Worm (Caenorhabditis elegans) whole organism, L3 larva: ENCODE data around the gene H11E01.2.

Experiments used
- ZK546.5 ChIP-seq: sonication (generic microtip); optimal IDR thresholded peaks from 2 replicates; lab custom pipeline; 2017; ENCODE audit warnings: missing biosample characterization, missing genetic modification characterization
- aly-2 ChIP-seq: fragments of 150-350 bp; optimal IDR thresholded peaks from 2 replicates; lab custom pipeline; 2014; ENCODE audit warnings: missing biosample characterization, missing genetic modification characterization
- ceh-16 ChIP-seq: sonication (generic microtip); optimal IDR thresholded peaks from 2 replicates; lab custom pipeline; 2017; ENCODE audit warnings: missing biosample characterization, missing genetic modification characterization
- ceh-9 ChIP-seq: sonication (generic microtip); optimal IDR thresholded peaks from 2 replicates; lab custom pipeline; 2018; ENCODE audit warnings: missing biosample characterization, missing genetic modification characterization
- daf-12 ChIP-seq: fragments of 150-350 bp; optimal IDR thresholded peaks from 2 replicates; lab custom pipeline; 2014; ENCODE audit warnings: missing biosample characterization, missing genetic modification reagents, missing genetic modification characterization
- egl-27 ChIP-seq: sonication (generic microtip); optimal IDR thresholded peaks from 4 replicates; lab custom pipeline; 2017; ENCODE audit warnings: missing biosample characterization, missing genetic modification reagents, missing genetic modification characterization
- egl-5 ChIP-seq: fragments of 150-350 bp; optimal IDR thresholded peaks from 2 replicates; lab custom pipeline; 2017; ENCODE audit warnings: missing biosample characterization, missing genetic modification reagents, missing genetic modification characterization, inconsistent platforms
- elt-1 ChIP-seq: fragments of 150-350 bp; optimal IDR thresholded peaks from 2 replicates; lab custom pipeline; 2014; ENCODE audit warnings: missing biosample characterization, missing genetic modification characterization
- elt-2 ChIP-seq: sonication (generic microtip); optimal IDR thresholded peaks from 2 replicates; lab custom pipeline; 2016; ENCODE audit warnings: missing genetic modification reagents, mild to moderate bottlenecking, missing genetic modification characterization, missing compliant biosample characterization
- eor-1 ChIP-seq, 2 experiments: fragments of 150-350 bp; optimal IDR thresholded peaks; 2 replicates each; lab custom pipeline; 2014 to 2018; ENCODE audit warnings: missing biosample characterization in 2 of 2, missing genetic modification characterization in 2 of 2
- fkh-2 ChIP-seq: fragments of 150-350 bp; optimal IDR thresholded peaks from 2 replicates; lab custom pipeline; 2014; ENCODE audit warnings: missing biosample characterization, missing genetic modification reagents, missing genetic modification characterization
- hmg-11 ChIP-seq: sonication (generic microtip); optimal IDR thresholded peaks from 2 replicates; lab custom pipeline; 2016; ENCODE audit warnings: missing genetic modification characterization, missing compliant biosample characterization
- jun-1 ChIP-seq: fragments of 150-350 bp; optimal IDR thresholded peaks from 2 replicates; lab custom pipeline; 2014; ENCODE audit warnings: missing biosample characterization, missing genetic modification reagents, missing genetic modification characterization
- lin-15B ChIP-seq: fragments of 150-350 bp; optimal IDR thresholded peaks from 2 replicates; lab custom pipeline; 2014; ENCODE audit warnings: missing biosample characterization, missing genetic modification characterization
- lin-39 ChIP-seq: fragments of 150-350 bp; optimal IDR thresholded peaks from 2 replicates; lab custom pipeline; 2018; ENCODE audit warnings: missing biosample characterization, missing genetic modification reagents, missing genetic modification characterization
- lsy-12 ChIP-seq: sonication (generic microtip); optimal IDR thresholded peaks from 2 replicates; lab custom pipeline; 2016; ENCODE audit warnings: mild to moderate bottlenecking, missing genetic modification characterization, missing compliant biosample characterization
- mdl-1 ChIP-seq: fragments of 150-350 bp; optimal IDR thresholded peaks from 2 replicates; lab custom pipeline; 2014; ENCODE audit warnings: missing biosample characterization, missing genetic modification characterization
- mml-1 ChIP-seq: fragments of 150-350 bp; sonication (generic microtip); optimal IDR thresholded peaks from 3 replicates; lab custom pipeline; 2014; ENCODE audit warnings: missing biosample characterization, missing genetic modification characterization
- nfya-1 ChIP-seq: sonication (generic microtip); optimal IDR thresholded peaks from 2 replicates; lab custom pipeline; 2017; ENCODE audit warnings: missing genetic modification characterization, mild to moderate bottlenecking, missing compliant biosample characterization, antibody characterized with exemption, moderate library complexity; ENCODE audit not compliant: insufficient read depth
- nhr-12 ChIP-seq: fragments of 150-350 bp; optimal IDR thresholded peaks from 2 replicates; lab custom pipeline; 2014; ENCODE audit warnings: missing biosample characterization, missing genetic modification characterization
- nhr-23 ChIP-seq: fragments of 150-350 bp; optimal IDR thresholded peaks from 2 replicates; lab custom pipeline; 2014; ENCODE audit warnings: missing biosample characterization, missing genetic modification reagents, missing genetic modification characterization
- nhr-237 ChIP-seq: fragments of 150-350 bp; optimal IDR thresholded peaks from 2 replicates; lab custom pipeline; 2014; ENCODE audit warnings: missing biosample characterization, missing genetic modification characterization
- nhr-25 ChIP-seq: sonication (generic microtip); optimal IDR thresholded peaks from 2 replicates; lab custom pipeline; 2017; ENCODE audit warnings: missing biosample characterization, missing genetic modification characterization
- nhr-43 ChIP-seq: sonication (generic microtip); optimal IDR thresholded peaks from 2 replicates; lab custom pipeline; 2016; ENCODE audit warnings: mild to moderate bottlenecking, missing genetic modification characterization, missing compliant biosample characterization; ENCODE audit not compliant: poor library complexity, severe bottlenecking
- nhr-67 ChIP-seq: fragments of 150-350 bp; optimal IDR thresholded peaks from 2 replicates; lab custom pipeline; 2014; ENCODE audit warnings: missing biosample characterization, missing genetic modification characterization
- nhr-77 ChIP-seq: fragments of 150-350 bp; optimal IDR thresholded peaks from 2 replicates; lab custom pipeline; 2014; ENCODE audit warnings: missing biosample characterization, missing genetic modification characterization
- skn-1 ChIP-seq: fragments of 150-350 bp; optimal IDR thresholded peaks from 2 replicates; lab custom pipeline; 2014; ENCODE audit warnings: missing biosample characterization, missing genetic modification characterization
- snpc-4 ChIP-seq: fragments of 150-350 bp; optimal IDR thresholded peaks from 2 replicates; lab custom pipeline; 2014; ENCODE audit warnings: missing biosample characterization, missing genetic modification characterization
- unc-39 ChIP-seq: sonication (generic microtip); optimal IDR thresholded peaks from 4 replicates; lab custom pipeline; 2017; ENCODE audit warnings: missing biosample characterization, missing genetic modification characterization
- unc-62 ChIP-seq: fragments of 150-350 bp; sonication (generic microtip); optimal IDR thresholded peaks from 4 replicates; lab custom pipeline; 2014; ENCODE audit warnings: missing biosample characterization, missing genetic modification reagents, missing genetic modification characterization
- zag-1 ChIP-seq: fragments of 150-350 bp; optimal IDR thresholded peaks from 2 replicates; lab custom pipeline; 2014; ENCODE audit warnings: missing biosample characterization, missing genetic modification characterization
- ztf-11 ChIP-seq: fragments of 150-350 bp; optimal IDR thresholded peaks from 2 replicates; lab custom pipeline; 2014; ENCODE audit warnings: missing biosample characterization, missing genetic modification characterization
- ztf-4 ChIP-seq: fragments of 150-350 bp; optimal IDR thresholded peaks from 2 replicates; lab custom pipeline; 2014; ENCODE audit warnings: missing biosample characterization, missing genetic modification characterization

Gene H11E01.2

DNA sequence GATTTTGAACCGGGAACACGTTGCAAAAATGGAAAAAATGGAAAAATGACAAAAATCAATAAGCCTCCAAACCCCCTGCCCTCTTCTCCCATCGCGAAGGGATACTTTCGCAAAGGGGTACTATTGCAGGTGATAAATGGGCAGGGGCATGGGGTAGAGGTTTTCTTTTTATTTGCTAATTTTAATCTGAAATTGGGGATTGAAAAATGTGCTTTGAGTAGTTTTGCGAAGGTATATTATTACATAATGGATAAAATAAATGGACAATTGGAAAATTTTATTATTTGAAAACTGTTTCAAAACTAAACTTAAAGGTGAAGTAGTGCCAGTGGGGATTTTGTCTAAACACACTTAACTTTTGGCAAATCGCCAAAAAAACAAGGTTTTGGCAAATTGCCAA is 6.2 kb downstream of the H11E01.2 start (continued):
- TF ChIP-seq elt-2 (tag; lab: Kevin White, UChicago) (peak; percentile 78), hmg-11 (tag; lab: Kevin White, UChicago) (peak; percentile 97), nfya-1 (tag; lab: Kevin White, UChicago) (peak; percentile 89), daf-12 (peak; percentile 72), mml-1 (tag; lab: Kevin White, UChicago) (no peak), aly-2 (tag; lab: Kevin White, UChicago) (peak; percentile 83), elt-1 (peak; percentile 45), eor-1 (tag; optimal IDR thresholded peaks at IDR 0.05; lab: Kevin White, UChicago) (peak in 1 of 2 experiments; percentile 74), nhr-67 (tag; lab: Kevin White, UChicago) (peak; percentile 69), lin-39 (tag; lab: Kevin White, UChicago) (peak; percentile 96), nhr-237 (tag; lab: Kevin White, UChicago) (peak; percentile 83), nhr-77 (tag; lab: Kevin White, UChicago) (peak; percentile 98), nhr-43 (tag; lab: Kevin White, UChicago) (peak; percentile 98), ceh-16 (tag; lab: Kevin White, UChicago) (peak; percentile 56), lsy-12 (tag; lab: Kevin White, UChicago) (peak; percentile 94), snpc-4 (tag; lab: Kevin White, UChicago) (peak; percentile 92), egl-5 (peak; percentile 80), nhr-12 (peak; percentile 21), lin-15B (tag; lab: Kevin White, UChicago) (peak; percentile 23), zag-1 (tag; lab: Kevin White, UChicago) (peak; percentile 83), ceh-9 (tag; lab: Kevin White, UChicago) (peak; percentile 89), ztf-4 (tag; lab: Kevin White, UChicago) (peak; percentile 57)

DNA sequence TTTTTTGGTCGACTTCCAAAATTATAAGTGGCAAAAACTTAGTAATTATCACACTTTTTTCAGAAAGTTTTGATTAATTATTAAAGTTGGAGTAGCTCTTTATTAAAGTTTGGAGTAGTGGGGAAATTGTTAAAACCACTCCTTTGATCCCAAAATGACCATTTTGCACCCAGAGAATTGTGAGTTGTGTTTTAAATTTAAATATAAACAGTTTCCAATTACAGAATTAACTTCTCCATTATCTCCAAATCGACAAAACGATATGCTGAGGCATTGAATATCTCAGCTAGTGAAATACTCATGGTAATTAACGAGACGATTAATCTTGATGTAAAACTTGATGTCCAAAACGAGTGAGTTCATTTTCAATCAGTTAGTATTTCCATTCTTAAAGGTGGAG is 7.0 kb downstream of the H11E01.2 start, which contains the start of gene fbxb-58:
TSS of gene fbxb-58 (plus strand) at position 301 of the 400 bp plus-strand sequence.
- TF ChIP-seq snpc-4 (tag; lab: Kevin White, UChicago) (no peak), eor-1 (tag; optimal IDR thresholded peaks at IDR 0.05; lab: Kevin White, UChicago) (no peak), lin-15B (tag; lab: Kevin White, UChicago) (no peak)

- TF ChIP-seq eor-1 (tag; optimal IDR thresholded peaks at IDR 0.05; lab: Kevin White, UChicago) (no peak), mdl-1 (tag; lab: Kevin White, UChicago) (no peak), unc-39 (tag; lab: Kevin White, UChicago) (no peak), nhr-23 (no peak), nhr-237 (tag; lab: Kevin White, UChicago) (no peak), jun-1 (tag; lab: Kevin White, UChicago) (no peak), skn-1 (tag; lab: Kevin White, UChicago) (no peak), egl-27 (no peak), ceh-16 (tag; lab: Kevin White, UChicago) (no peak), nhr-25 (tag; lab: Kevin White, UChicago) (no peak), nhr-67 (tag; lab: Kevin White, UChicago) (no peak), ztf-11 (tag; lab: Kevin White, UChicago) (no peak), snpc-4 (tag; lab: Kevin White, UChicago) (no peak), unc-62 (GFP tag; lab: Kevin White, UChicago) (no peak), fkh-2 (no peak), elt-2 (tag; lab: Kevin White, UChicago) (no peak), aly-2 (tag; lab: Kevin White, UChicago) (no peak)
These were observed 8.9 kb downstream of the H11E01.2 start for ce11 chrX:1629746-1630145.

DNA sequence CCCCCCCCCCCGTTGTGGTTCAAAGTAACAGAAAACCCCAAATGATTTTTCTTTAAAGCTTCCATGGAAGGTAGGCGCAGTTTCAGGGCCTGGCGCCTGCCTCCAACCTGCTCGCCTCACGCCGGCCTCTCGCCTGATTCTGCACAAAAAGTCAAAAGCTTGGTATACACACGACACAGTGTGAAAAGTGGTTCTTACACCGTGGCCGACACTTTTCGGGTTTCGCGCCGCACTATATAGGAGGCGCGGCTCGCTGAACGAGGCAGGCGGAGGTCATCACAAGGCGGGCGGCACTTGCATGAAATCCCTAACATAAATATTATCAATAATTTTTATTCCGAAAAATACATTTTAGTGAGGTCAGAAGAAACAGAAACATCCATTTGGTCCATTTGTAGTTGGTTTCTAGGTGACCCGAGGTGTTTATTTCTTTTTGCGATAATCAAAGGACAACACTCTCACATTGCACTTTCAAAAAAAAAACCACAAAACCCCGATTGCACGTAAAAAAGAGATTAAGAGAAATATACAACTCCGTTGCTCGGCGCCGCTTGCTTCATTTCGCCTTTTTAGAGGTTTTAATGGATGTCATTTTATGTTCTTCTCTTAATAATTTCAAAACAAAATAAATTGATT is 10.1 kb downstream of the H11E01.2 start, which contains the start of gene ZK380.2:
TSS of gene ZK380.2 (plus strand) at position 586 of the 636 bp plus-strand sequence.
- TF ChIP-seq nhr-67 (tag; lab: Kevin White, UChicago) (no peak), ZK546.5 (tag; lab: Kevin White, UChicago) (no peak), egl-27 (no peak), snpc-4 (tag; lab: Kevin White, UChicago) (no peak), ceh-16 (tag; lab: Kevin White, UChicago) (no peak), nhr-77 (tag; lab: Kevin White, UChicago) (no peak), jun-1 (tag; lab: Kevin White, UChicago) (no peak)
